Worm (Caenorhabditis elegans) whole organism, early embryonic: ENCODE measurements around the gene tbb-2.

ENCODE experiments used
- B0310.2 ChIP-seq: sonication (generic microtip); optimal IDR thresholded peaks from 2 replicates; lab custom pipeline; 2016; ENCODE audit warnings: mild to moderate bottlenecking, missing genetic modification characterization, missing compliant biosample characterization
- F13C5.2 ChIP-seq: sonication (generic microtip); optimal IDR thresholded peaks from 2 replicates; lab custom pipeline; 2017; ENCODE audit warnings: mild to moderate bottlenecking, missing genetic modification characterization, inconsistent platforms, missing compliant biosample characterization
- aly-1 ChIP-seq: sonication (generic microtip); optimal IDR thresholded peaks from 2 replicates; lab custom pipeline; 2016; ENCODE audit warnings: missing genetic modification characterization, missing compliant biosample characterization
- ama-1 ChIP-seq: fragments of 150-350 bp; optimal IDR thresholded peaks from 2 replicates; lab custom pipeline; 2014
- ceh-13 ChIP-seq: fragments of 200-800 bp; sonication (Bioruptor generic); optimal IDR thresholded peaks from 2 replicates; lab custom pipeline; 2018; ENCODE audit warnings: mild to moderate bottlenecking, missing genetic modification characterization, missing compliant biosample characterization
- ceh-36 ChIP-seq: sonication (generic microtip); optimal IDR thresholded peaks from 2 replicates; lab custom pipeline; 2016; ENCODE audit warnings: missing genetic modification characterization, inconsistent platforms, missing compliant biosample characterization
- ets-7 ChIP-seq: sonication (generic microtip); optimal IDR thresholded peaks from 2 replicates; lab custom pipeline; 2016; ENCODE audit warnings: missing genotype, missing genetic modification characterization, missing compliant biosample characterization
- flt-1 ChIP-seq: fragments of 200-800 bp; sonication (Bioruptor generic); IDR thresholded peaks from 2 replicates; pipeline ENCODE4 v1.3.6; 2022; ENCODE audit warnings: missing genetic modification characterization, missing compliant biosample characterization
- hmbx-1 ChIP-seq: sonication (generic microtip); optimal IDR thresholded peaks from 2 replicates; lab custom pipeline; 2016; ENCODE audit warnings: mild to moderate bottlenecking, missing genetic modification characterization, missing compliant biosample characterization
- hmg-4 ChIP-seq: fragments of 200-800 bp; sonication (Bioruptor generic); optimal IDR thresholded peaks from 2 replicates; lab custom pipeline; 2018; ENCODE audit warnings: mild to moderate bottlenecking, missing genetic modification characterization, missing compliant biosample characterization
- hnd-1 ChIP-seq: sonication (generic microtip); optimal IDR thresholded peaks from 2 replicates; lab custom pipeline; 2016; ENCODE audit warnings: missing genetic modification characterization, missing compliant biosample characterization
- pes-1 ChIP-seq: fragments of 200-800 bp; sonication (Bioruptor generic); IDR thresholded peaks from 2 replicates; pipeline ENCODE4 v1.3.6; 2022; ENCODE audit warnings: missing genetic modification reagents, missing genetic modification characterization, missing compliant biosample characterization
- scrt-1 ChIP-seq: fragments of 200-800 bp; sonication (Bioruptor generic); IDR thresholded peaks from 2 replicates; pipeline ENCODE4 v1.3.6; 2022; ENCODE audit warnings: missing genetic modification characterization, missing compliant biosample characterization
- sea-1 ChIP-seq: fragments of 200-800 bp; sonication (Bioruptor generic); conservative IDR thresholded peaks from 2 replicates; pipeline ENCODE4 v1.3.6; 2022; ENCODE audit warnings: missing genetic modification characterization, missing compliant biosample characterization
- tbx-11 ChIP-seq: fragments of 200-800 bp; sonication (Bioruptor generic); IDR thresholded peaks from 2 replicates; pipeline ENCODE4 v1.3.6; 2022; ENCODE audit warnings: missing genetic modification characterization, missing compliant biosample characterization
- tbx-37 ChIP-seq: fragments of 200-800 bp; sonication (Bioruptor generic); conservative IDR thresholded peaks from 2 replicates; pipeline ENCODE4 v1.3.6; 2022; ENCODE audit warnings: missing genetic modification reagents, missing genetic modification characterization, missing compliant biosample characterization
- tra-4 ChIP-seq: sonication (generic microtip); optimal IDR thresholded peaks from 2 replicates; lab custom pipeline; 2017; ENCODE audit warnings: missing genetic modification characterization, missing compliant biosample characterization

Gene tbb-2

ce11 chrIII:3970395-3970794 is 47.0 kb downstream of the tbb-2 start:
- TF ChIP-seq tra-4 (tag; lab: Kevin White, UChicago) (no peak), hmg-4 (no peak), B0310.2 (no peak), tbx-11 (no peak), flt-1 (GFP tag; lab: Robert Waterston, UW) (no peak), scrt-1 (GFP tag; lab: Robert Waterston, UW) (no peak), pes-1 (no peak), tbx-37 (no peak), sea-1 (GFP tag; lab: Robert Waterston, UW) (no peak), ceh-36 (no peak), F13C5.2 (tag; lab: Kevin White, UChicago) (no peak), ceh-13 (GFP tag; lab: Kevin White, UChicago) (no peak), ets-7 (tag; lab: Kevin White, UChicago) (no peak), hnd-1 (tag; lab: Kevin White, UChicago) (no peak), hmbx-1 (no peak), aly-1 (no peak), ama-1 (lab: Kevin White, UChicago) (no peak)

ce11 chrIII:3969133-3969532 is 48.3 kb downstream of the tbb-2 start:
- TF ChIP-seq hmg-4 (no peak), ama-1 (lab: Kevin White, UChicago) (no peak), ceh-13 (GFP tag; lab: Kevin White, UChicago) (no peak), flt-1 (GFP tag; lab: Robert Waterston, UW) (no peak), F13C5.2 (tag; lab: Kevin White, UChicago) (no peak), tbx-11 (no peak), tra-4 (tag; lab: Kevin White, UChicago) (no peak), B0310.2 (no peak), ceh-36 (no peak), hnd-1 (tag; lab: Kevin White, UChicago) (no peak), tbx-37 (no peak), pes-1 (no peak), scrt-1 (GFP tag; lab: Robert Waterston, UW) (no peak), sea-1 (GFP tag; lab: Robert Waterston, UW) (no peak), ets-7 (tag; lab: Kevin White, UChicago) (no peak), hmbx-1 (no peak)

ce11 chrIII:3966143-3966542 is 51.3 kb downstream of the tbb-2 start:
- TF ChIP-seq ets-7 (tag; lab: Kevin White, UChicago) (no peak), hmg-4 (no peak), tbx-11 (no peak), tbx-37 (no peak), aly-1 (no peak), hnd-1 (tag; lab: Kevin White, UChicago) (no peak), flt-1 (GFP tag; lab: Robert Waterston, UW) (no peak), scrt-1 (GFP tag; lab: Robert Waterston, UW) (no peak), tra-4 (tag; lab: Kevin White, UChicago) (no peak), ceh-36 (no peak), ceh-13 (GFP tag; lab: Kevin White, UChicago) (no peak), pes-1 (no peak), hmbx-1 (no peak), ama-1 (lab: Kevin White, UChicago) (no peak)
